Worm (Caenorhabditis elegans) whole organism, late embryonic: ENCODE results near the gene sup-9.

Experiments used
- ama-1 ChIP-seq: fragments of 150-350 bp; optimal IDR thresholded peaks from 2 replicates; lab custom pipeline; 2014
- ceh-14 ChIP-seq: sonication (generic microtip); optimal IDR thresholded peaks from 2 replicates; lab custom pipeline; 2016; ENCODE audit warnings: missing genotype, missing genetic modification characterization, missing compliant biosample characterization
- fkh-6 ChIP-seq: sonication (generic microtip); optimal IDR thresholded peaks from 2 replicates; lab custom pipeline; 2016; ENCODE audit warnings: missing genetic modification characterization, missing compliant biosample characterization
- nfya-1 ChIP-seq: sonication (generic microtip); optimal IDR thresholded peaks from 2 replicates; lab custom pipeline; 2017; ENCODE audit warnings: missing genetic modification characterization, mild to moderate bottlenecking, missing compliant biosample characterization, antibody characterized with exemption, moderate library complexity
- nhr-11 ChIP-seq: fragments of 150-350 bp; optimal IDR thresholded peaks from 2 replicates; lab custom pipeline; 2014; ENCODE audit warnings: missing biosample characterization, missing genetic modification characterization
- pqm-1 ChIP-seq: sonication (generic microtip); optimal IDR thresholded peaks from 2 replicates; lab custom pipeline; 2016; ENCODE audit warnings: missing genetic modification characterization, missing compliant biosample characterization
- ztf-16 ChIP-seq: sonication (generic microtip); optimal IDR thresholded peaks from 2 replicates; lab custom pipeline; 2017; ENCODE audit warnings: missing genetic modification characterization, missing compliant biosample characterization

DNA sequence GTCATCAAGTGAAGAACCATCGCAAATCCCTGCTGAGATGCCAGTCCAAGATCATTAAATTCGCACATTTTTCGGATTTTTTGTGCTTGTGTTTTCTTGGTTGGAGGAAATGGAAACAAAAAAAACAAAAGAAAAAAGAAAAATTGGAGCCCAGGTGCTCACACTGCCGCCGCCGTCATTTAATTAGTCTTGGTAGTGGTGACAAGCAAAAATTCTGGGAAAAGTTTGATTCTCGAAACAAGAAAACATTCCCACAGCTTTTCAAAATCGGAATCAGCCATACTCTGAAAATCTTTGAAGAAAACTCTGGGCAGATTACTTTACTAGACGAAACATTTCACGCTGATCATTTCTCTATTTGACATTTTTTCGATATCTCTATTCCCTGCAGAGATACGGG, 18.4 kb upstream of the sup-9 start, which contains the start of gene srh-128:
- no peak for TF ChIP-seq nfya-1 (tag; lab: Kevin White, UChicago)
- TF ChIP-seq ama-1 (lab: Kevin White, UChicago), result no peak
- no peak for TF ChIP-seq pqm-1 (tag; lab: Kevin White, UChicago)
- TF ChIP-seq ztf-16, result no peak
- no peak for TF ChIP-seq nhr-11 (tag; lab: Kevin White, UChicago)
- no peak for TF ChIP-seq fkh-6 (tag; lab: Kevin White, UChicago)
- no peak for TF ChIP-seq ceh-14 (tag; lab: Kevin White, UChicago)
